Worm (Caenorhabditis elegans) whole organism, midembryonic: Measurements from ENCODE around the gene Y69E1A.1.

ENCODE experiments used
- T22C8.4 ChIP-seq: fragments of 200-800 bp; sonication (Bioruptor generic); IDR thresholded peaks from 2 replicates; pipeline ENCODE4 v1.3.6; 2022; ENCODE audit warnings: missing genetic modification characterization, missing compliant biosample characterization
- cog-1 ChIP-seq: sonication (generic microtip); optimal IDR thresholded peaks from 2 replicates; lab custom pipeline; 2016; ENCODE audit warnings: missing genetic modification characterization, missing compliant biosample characterization
- flt-1 ChIP-seq: fragments of 200-800 bp; sonication (Bioruptor generic); IDR thresholded peaks from 2 replicates; pipeline ENCODE4 v1.3.6; 2022; ENCODE audit warnings: missing genetic modification characterization, missing compliant biosample characterization
- klf-2 ChIP-seq: fragments of 200-800 bp; sonication (Bioruptor generic); conservative IDR thresholded peaks from 2 replicates; pipeline ENCODE4 v1.3.6; 2022; ENCODE audit warnings: missing genetic modification reagents, missing genetic modification characterization, missing compliant biosample characterization
- med-1 ChIP-seq: sonication (generic microtip); optimal IDR thresholded peaks from 2 replicates; lab custom pipeline; 2017; ENCODE audit warnings: missing genetic modification characterization, mild to moderate bottlenecking, missing compliant biosample characterization, antibody characterized with exemption, missing genetic modification reagents; ENCODE audit not compliant: insufficient read depth
- ref-1 ChIP-seq: fragments of 200-800 bp; sonication (Bioruptor generic); conservative IDR thresholded peaks from 2 replicates; pipeline ENCODE4 v1.3.6; 2022; ENCODE audit warnings: missing genetic modification reagents, missing genetic modification characterization, missing compliant biosample characterization
- tab-1 ChIP-seq: fragments of 200-800 bp; sonication (Bioruptor generic); IDR thresholded peaks from 2 replicates; pipeline ENCODE4 v1.3.6; 2022; ENCODE audit warnings: missing genetic modification characterization, missing compliant biosample characterization
- ztf-23 ChIP-seq: fragments of 200-800 bp; sonication (Bioruptor generic); IDR thresholded peaks from 2 replicates; pipeline ENCODE4 v1.3.6; 2022; ENCODE audit warnings: missing genetic modification reagents, missing genetic modification characterization, missing compliant biosample characterization
- ztf-29 ChIP-seq: fragments of 200-800 bp; sonication (Bioruptor generic); IDR thresholded peaks from 2 replicates; pipeline ENCODE4 v1.3.6; 2022; ENCODE audit warnings: missing genetic modification reagents, missing genetic modification characterization, missing compliant biosample characterization

DNA sequence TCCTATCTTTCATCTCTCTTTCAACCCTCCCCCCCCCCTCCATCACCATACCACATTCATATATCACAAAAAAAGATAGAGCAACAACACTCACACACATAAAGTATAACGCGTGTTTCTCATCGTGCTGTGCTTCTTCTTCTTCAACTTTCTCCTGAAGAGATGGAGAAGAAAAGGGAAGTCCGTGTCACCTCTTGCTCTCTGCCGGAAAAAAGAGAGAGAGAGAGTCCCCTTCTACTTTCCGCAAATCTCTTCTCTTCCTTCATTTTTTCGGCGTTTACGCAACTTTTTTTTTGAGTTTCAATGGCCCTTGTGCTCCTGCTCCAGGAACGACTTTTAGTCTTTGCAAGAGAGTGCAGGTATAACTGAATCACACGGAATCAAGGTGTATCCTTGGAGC lies 31.0 kb upstream of the Y69E1A.1 start:
- TF ChIP-seq T22C8.4 (no peak), klf-2 (GFP tag; lab: Robert Waterston, UW) (no peak), cog-1 (tag; lab: Kevin White, UChicago) (no peak), ref-1 (GFP tag; lab: Robert Waterston, UW) (no peak), flt-1 (no peak), ztf-23 (GFP tag; lab: Robert Waterston, UW) (no peak), ztf-29 (GFP tag; lab: Robert Waterston, UW) (no peak), tab-1 (GFP tag; lab: Robert Waterston, UW) (no peak), med-1 (no peak)
